Worm (Caenorhabditis elegans) whole organism, L3 larva: ENCODE measurements around the gene Y44A6D.1.
A peak's percentile ranks its signal among the peaks of the same experiment; 100 is the strongest.

Experiments used
- ZK546.5 ChIP-seq: sonication (generic microtip); optimal IDR thresholded peaks from 2 replicates; lab custom pipeline; 2017; ENCODE audit warnings: missing biosample characterization, missing genetic modification characterization
- aly-2 ChIP-seq: fragments of 150-350 bp; optimal IDR thresholded peaks from 2 replicates; lab custom pipeline; 2014; ENCODE audit warnings: missing biosample characterization, missing genetic modification characterization
- ama-1 ChIP-seq: fragments of 150-350 bp; optimal IDR thresholded peaks from 2 replicates; lab custom pipeline; 2018
- ceh-16 ChIP-seq: sonication (generic microtip); optimal IDR thresholded peaks from 2 replicates; lab custom pipeline; 2017; ENCODE audit warnings: missing biosample characterization, missing genetic modification characterization
- ceh-9 ChIP-seq: sonication (generic microtip); optimal IDR thresholded peaks from 2 replicates; lab custom pipeline; 2018; ENCODE audit warnings: missing biosample characterization, missing genetic modification characterization
- elt-1 ChIP-seq: fragments of 150-350 bp; optimal IDR thresholded peaks from 2 replicates; lab custom pipeline; 2014; ENCODE audit warnings: missing biosample characterization, missing genetic modification characterization
- elt-2 ChIP-seq: sonication (generic microtip); optimal IDR thresholded peaks from 2 replicates; lab custom pipeline; 2016; ENCODE audit warnings: missing genetic modification reagents, mild to moderate bottlenecking, missing genetic modification characterization, missing compliant biosample characterization
- elt-3 ChIP-seq, 3 experiments: fragments of 150-350 bp in 1 of 3; sonication (generic microtip) in 2 of 3; optimal IDR thresholded peaks; 2 replicates in 2 of 3; 4 replicates in 1 of 3; lab custom pipeline; 2014 to 2017; ENCODE audit warnings: missing biosample characterization in 3 of 3, missing genetic modification characterization in 3 of 3
- fkh-10 ChIP-seq: sonication (generic microtip); optimal IDR thresholded peaks from 2 replicates; lab custom pipeline; 2017; ENCODE audit warnings: missing biosample characterization, missing genetic modification reagents, missing genetic modification characterization
- fos-1 ChIP-seq: fragments of 150-350 bp; optimal IDR thresholded peaks from 2 replicates; lab custom pipeline; 2014; ENCODE audit warnings: missing biosample characterization, missing genetic modification characterization
- hmg-11 ChIP-seq: sonication (generic microtip); optimal IDR thresholded peaks from 2 replicates; lab custom pipeline; 2016; ENCODE audit warnings: missing genetic modification characterization, missing compliant biosample characterization
- jun-1 ChIP-seq: fragments of 150-350 bp; optimal IDR thresholded peaks from 2 replicates; lab custom pipeline; 2014; ENCODE audit warnings: missing biosample characterization, missing genetic modification reagents, missing genetic modification characterization
- lin-15B ChIP-seq: fragments of 150-350 bp; optimal IDR thresholded peaks from 2 replicates; lab custom pipeline; 2014; ENCODE audit warnings: missing biosample characterization, missing genetic modification characterization
- lin-39 ChIP-seq: fragments of 150-350 bp; optimal IDR thresholded peaks from 2 replicates; lab custom pipeline; 2018; ENCODE audit warnings: missing biosample characterization, missing genetic modification reagents, missing genetic modification characterization
- mml-1 ChIP-seq: fragments of 150-350 bp; sonication (generic microtip); optimal IDR thresholded peaks from 3 replicates; lab custom pipeline; 2014; ENCODE audit warnings: missing biosample characterization, missing genetic modification characterization
- nfya-1 ChIP-seq: sonication (generic microtip); optimal IDR thresholded peaks from 2 replicates; lab custom pipeline; 2017; ENCODE audit warnings: missing genetic modification characterization, mild to moderate bottlenecking, missing compliant biosample characterization, antibody characterized with exemption, moderate library complexity; ENCODE audit not compliant: insufficient read depth
- nhr-11 ChIP-seq: fragments of 150-350 bp; optimal IDR thresholded peaks from 2 replicates; lab custom pipeline; 2014; ENCODE audit warnings: missing biosample characterization, missing genetic modification characterization
- nhr-28 ChIP-seq: fragments of 150-350 bp; optimal IDR thresholded peaks from 2 replicates; lab custom pipeline; 2014; ENCODE audit warnings: missing biosample characterization, missing genetic modification characterization
- nhr-43 ChIP-seq: sonication (generic microtip); optimal IDR thresholded peaks from 2 replicates; lab custom pipeline; 2016; ENCODE audit warnings: mild to moderate bottlenecking, missing genetic modification characterization, missing compliant biosample characterization; ENCODE audit not compliant: poor library complexity, severe bottlenecking
- nhr-67 ChIP-seq: fragments of 150-350 bp; optimal IDR thresholded peaks from 2 replicates; lab custom pipeline; 2014; ENCODE audit warnings: missing biosample characterization, missing genetic modification characterization
- nhr-76 ChIP-seq: fragments of 150-350 bp; sonication (generic microtip); optimal IDR thresholded peaks from 5 replicates; lab custom pipeline; 2014; ENCODE audit warnings: missing biosample characterization, missing genetic modification characterization
- pha-4 ChIP-seq: fragments of 150-350 bp; optimal IDR thresholded peaks from 2 replicates; lab custom pipeline; 2014; ENCODE audit warnings: missing biosample characterization, missing genetic modification reagents, missing genetic modification characterization
- pqm-1 ChIP-seq: fragments of 150-350 bp; optimal IDR thresholded peaks from 2 replicates; lab custom pipeline; 2017; ENCODE audit warnings: missing biosample characterization, missing genetic modification characterization, inconsistent platforms
- sea-2 ChIP-seq: fragments of 150-350 bp; sonication (generic microtip); optimal IDR thresholded peaks from 4 replicates; lab custom pipeline; 2014; ENCODE audit warnings: missing biosample characterization, missing genetic modification reagents, missing genetic modification characterization
- skn-1 ChIP-seq: fragments of 150-350 bp; optimal IDR thresholded peaks from 2 replicates; lab custom pipeline; 2014; ENCODE audit warnings: missing biosample characterization, missing genetic modification characterization
- zag-1 ChIP-seq: fragments of 150-350 bp; optimal IDR thresholded peaks from 2 replicates; lab custom pipeline; 2014; ENCODE audit warnings: missing biosample characterization, missing genetic modification characterization
- ztf-11 ChIP-seq: fragments of 150-350 bp; optimal IDR thresholded peaks from 2 replicates; lab custom pipeline; 2014; ENCODE audit warnings: missing biosample characterization, missing genetic modification characterization

Gene Y44A6D.1

DNA sequence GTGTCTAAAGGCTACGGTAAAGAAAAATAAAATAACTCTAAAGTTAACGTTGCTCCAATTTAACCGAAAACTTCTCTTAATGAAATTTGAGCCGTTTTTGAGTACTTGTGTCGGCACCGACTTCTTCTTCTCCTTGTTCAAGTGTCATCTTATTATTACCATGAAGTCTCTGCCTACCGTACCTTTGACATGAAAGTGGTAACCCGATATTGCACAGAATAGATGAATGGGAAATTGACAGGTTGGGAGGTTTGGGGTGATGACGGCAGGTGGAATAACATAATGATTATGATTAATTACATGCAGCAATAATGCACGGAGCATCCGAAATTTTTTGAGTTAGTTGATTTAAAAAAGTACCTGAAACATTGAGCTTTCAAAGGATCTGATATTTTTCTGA, 43.0 kb downstream of the Y44A6D.1 start:
- TF ChIP-seq elt-1 (tag; lab: Kevin White, UChicago) (no peak), pqm-1 (tag; lab: Kevin White, UChicago) (no peak), mml-1 (tag; lab: Kevin White, UChicago) (no peak), elt-2 (tag; lab: Kevin White, UChicago) (no peak), jun-1 (tag; lab: Kevin White, UChicago) (no peak), lin-15B (tag; lab: Kevin White, UChicago) (no peak), skn-1 (no peak), ceh-16 (tag; lab: Kevin White, UChicago) (no peak), ceh-9 (no peak)

DNA sequence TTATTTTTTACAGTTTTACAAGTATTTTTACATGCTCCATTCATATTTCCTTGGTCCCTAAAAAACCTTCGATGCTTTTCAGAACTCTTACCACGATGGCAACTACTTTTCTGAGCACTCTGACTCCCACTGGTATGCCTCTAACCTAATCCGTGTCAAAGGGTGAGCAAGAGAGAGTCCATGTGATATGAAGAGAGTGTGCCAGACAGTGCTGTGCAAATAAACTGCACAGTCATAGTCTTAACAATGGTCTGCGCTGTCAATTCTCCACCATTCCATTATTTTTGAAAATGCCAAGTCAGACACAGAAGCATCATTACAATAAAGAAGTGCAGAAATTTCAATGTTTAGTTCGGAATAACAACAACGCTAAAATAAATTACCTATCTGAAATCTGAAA, 44.6 kb downstream of the Y44A6D.1 start:
- TF ChIP-seq ztf-11 (tag; lab: Kevin White, UChicago) (no peak), nhr-76 (no peak), aly-2 (tag; lab: Kevin White, UChicago) (no peak), ceh-16 (tag; lab: Kevin White, UChicago) (no peak), sea-2 (GFP tag; lab: Kevin White, UChicago) (no peak), lin-39 (tag; lab: Kevin White, UChicago) (no peak), zag-1 (tag; lab: Kevin White, UChicago) (no peak), fkh-10 (GFP tag; lab: Kevin White, UChicago) (no peak), nhr-11 (tag; lab: Kevin White, UChicago) (no peak), nhr-28 (tag; lab: Kevin White, UChicago) (no peak), fos-1 (no peak), nhr-43 (tag; lab: Kevin White, UChicago) (no peak), elt-3 (tag; optimal IDR thresholded peaks at IDR 0.05; lab: Kevin White, UChicago) (no peak), jun-1 (tag; lab: Kevin White, UChicago) (no peak), ZK546.5 (tag; lab: Kevin White, UChicago) (no peak), ama-1 (no peak), mml-1 (tag; lab: Kevin White, UChicago) (no peak), nhr-67 (tag; lab: Kevin White, UChicago) (no peak)
- TF ChIP-seq, all 47 proteins: peak for 0

DNA sequence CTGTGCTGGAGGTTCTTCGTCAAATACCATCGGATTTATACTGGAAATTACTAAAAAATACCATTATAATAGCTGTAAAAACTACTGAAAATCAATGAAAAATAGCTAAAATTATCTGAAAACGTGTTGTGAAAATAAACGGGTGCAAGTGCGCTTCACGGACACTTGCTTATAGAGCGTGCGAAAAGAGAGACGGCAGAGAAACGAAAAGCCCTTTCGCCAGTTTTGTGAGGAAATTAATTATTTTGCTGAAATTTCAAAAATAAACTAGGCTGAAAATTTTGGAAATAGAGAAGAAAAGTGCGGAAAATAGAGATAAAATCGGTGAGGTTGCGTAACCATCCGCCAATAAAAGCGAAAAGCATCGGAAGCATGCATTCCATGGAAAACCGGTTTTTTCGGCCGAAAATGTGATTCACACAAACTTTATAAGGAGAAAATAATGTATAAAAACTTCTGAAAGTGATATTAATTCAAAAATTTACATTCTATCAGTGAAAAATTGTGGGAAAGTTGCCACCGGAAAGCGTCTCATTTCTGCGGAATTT, 45.5 kb downstream of the Y44A6D.1 start, which contains the start of gene dnj-25:
Gene dnj-25, minus strand, starts transcription at position 57 of the 548 bp plus-strand sequence.
- TF ChIP-seq aly-2 (tag; lab: Kevin White, UChicago) (no peak), lin-15B (tag; lab: Kevin White, UChicago) (peak; percentile 19), ama-1 (peak; percentile 13), nfya-1 (peak; percentile 25), pha-4 (tag; lab: Kevin White, UChicago) (peak; percentile 59), jun-1 (tag; lab: Kevin White, UChicago) (no peak), hmg-11 (tag; lab: Kevin White, UChicago) (peak; percentile 39)

DNA sequence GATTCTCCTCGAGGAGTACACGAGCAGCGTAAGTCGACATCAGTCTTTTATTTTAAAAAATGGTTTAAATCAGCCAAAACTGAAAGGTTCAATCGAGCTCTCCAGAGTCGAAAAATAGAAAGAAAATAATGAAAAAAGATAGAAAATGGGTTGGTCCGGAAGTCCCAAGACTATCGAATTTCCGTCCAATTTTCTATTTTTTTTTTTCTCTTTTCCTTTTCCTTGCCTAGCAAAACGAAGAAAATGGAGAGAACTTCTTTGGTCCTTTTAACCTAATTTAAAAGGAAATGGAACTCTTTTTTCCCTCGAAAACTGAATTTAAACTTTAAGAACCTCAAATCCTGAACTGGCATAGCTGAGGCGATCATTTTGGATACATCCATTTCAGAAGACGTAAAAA, 50.4 kb downstream of the Y44A6D.1 start:
- TF ChIP-seq nfya-1 (peak; percentile 4), ceh-9 (no peak)
- TF ChIP-seq, all 47 proteins: peak for 1
